Worm (Caenorhabditis elegans) whole organism, L3 larva: Measurements from ENCODE around the gene F13A2.2.
"Not testable (repeated sequence)": the region's sequence is repeated elsewhere in the genome, so short reads cannot be mapped to it uniquely, and the experiment has no call there.

ENCODE experiments used
- R02D3.7 ChIP-seq: fragments of 150-350 bp; optimal IDR thresholded peaks from 2 replicates; lab custom pipeline; 2014; ENCODE audit warnings: missing biosample characterization, missing genetic modification characterization
- ama-1 ChIP-seq: fragments of 150-350 bp; optimal IDR thresholded peaks from 2 replicates; lab custom pipeline; 2018
- ceh-16 ChIP-seq: sonication (generic microtip); optimal IDR thresholded peaks from 2 replicates; lab custom pipeline; 2017; ENCODE audit warnings: missing biosample characterization, missing genetic modification characterization
- ceh-28 ChIP-seq: fragments of 150-350 bp; optimal IDR thresholded peaks from 2 replicates; lab custom pipeline; 2014; ENCODE audit warnings: missing biosample characterization, missing genetic modification reagents, missing genetic modification characterization
- egl-27 ChIP-seq: sonication (generic microtip); optimal IDR thresholded peaks from 4 replicates; lab custom pipeline; 2017; ENCODE audit warnings: missing biosample characterization, missing genetic modification reagents, missing genetic modification characterization
- egl-5 ChIP-seq: fragments of 150-350 bp; optimal IDR thresholded peaks from 2 replicates; lab custom pipeline; 2017; ENCODE audit warnings: missing biosample characterization, missing genetic modification reagents, missing genetic modification characterization, inconsistent platforms
- elt-1 ChIP-seq: fragments of 150-350 bp; optimal IDR thresholded peaks from 2 replicates; lab custom pipeline; 2014; ENCODE audit warnings: missing biosample characterization, missing genetic modification characterization
- elt-2 ChIP-seq: sonication (generic microtip); optimal IDR thresholded peaks from 2 replicates; lab custom pipeline; 2016; ENCODE audit warnings: missing genetic modification reagents, mild to moderate bottlenecking, missing genetic modification characterization, missing compliant biosample characterization
- elt-3 ChIP-seq, 3 experiments: fragments of 150-350 bp in 1 of 3; sonication (generic microtip) in 2 of 3; optimal IDR thresholded peaks; 2 replicates in 2 of 3; 4 replicates in 1 of 3; lab custom pipeline; 2014 to 2017; ENCODE audit warnings: missing biosample characterization in 3 of 3, missing genetic modification characterization in 3 of 3
- eor-1 ChIP-seq, 2 experiments: fragments of 150-350 bp; optimal IDR thresholded peaks; 2 replicates each; lab custom pipeline; 2014 to 2018; ENCODE audit warnings: missing biosample characterization in 2 of 2, missing genetic modification characterization in 2 of 2
- fkh-10 ChIP-seq: sonication (generic microtip); optimal IDR thresholded peaks from 2 replicates; lab custom pipeline; 2017; ENCODE audit warnings: missing biosample characterization, missing genetic modification reagents, missing genetic modification characterization
- fkh-2 ChIP-seq: fragments of 150-350 bp; optimal IDR thresholded peaks from 2 replicates; lab custom pipeline; 2014; ENCODE audit warnings: missing biosample characterization, missing genetic modification reagents, missing genetic modification characterization
- fos-1 ChIP-seq: fragments of 150-350 bp; optimal IDR thresholded peaks from 2 replicates; lab custom pipeline; 2014; ENCODE audit warnings: missing biosample characterization, missing genetic modification characterization
- jun-1 ChIP-seq: fragments of 150-350 bp; optimal IDR thresholded peaks from 2 replicates; lab custom pipeline; 2014; ENCODE audit warnings: missing biosample characterization, missing genetic modification reagents, missing genetic modification characterization
- lin-15B ChIP-seq: fragments of 150-350 bp; optimal IDR thresholded peaks from 2 replicates; lab custom pipeline; 2014; ENCODE audit warnings: missing biosample characterization, missing genetic modification characterization
- lin-39 ChIP-seq: fragments of 150-350 bp; optimal IDR thresholded peaks from 2 replicates; lab custom pipeline; 2018; ENCODE audit warnings: missing biosample characterization, missing genetic modification reagents, missing genetic modification characterization
- lsy-12 ChIP-seq: sonication (generic microtip); optimal IDR thresholded peaks from 2 replicates; lab custom pipeline; 2016; ENCODE audit warnings: mild to moderate bottlenecking, missing genetic modification characterization, missing compliant biosample characterization
- mml-1 ChIP-seq: fragments of 150-350 bp; sonication (generic microtip); optimal IDR thresholded peaks from 3 replicates; lab custom pipeline; 2014; ENCODE audit warnings: missing biosample characterization, missing genetic modification characterization
- nfya-1 ChIP-seq: sonication (generic microtip); optimal IDR thresholded peaks from 2 replicates; lab custom pipeline; 2017; ENCODE audit warnings: missing genetic modification characterization, mild to moderate bottlenecking, missing compliant biosample characterization, antibody characterized with exemption, moderate library complexity; ENCODE audit not compliant: insufficient read depth
- nhr-25 ChIP-seq: sonication (generic microtip); optimal IDR thresholded peaks from 2 replicates; lab custom pipeline; 2017; ENCODE audit warnings: missing biosample characterization, missing genetic modification characterization
- nhr-28 ChIP-seq: fragments of 150-350 bp; optimal IDR thresholded peaks from 2 replicates; lab custom pipeline; 2014; ENCODE audit warnings: missing biosample characterization, missing genetic modification characterization
- nhr-43 ChIP-seq: sonication (generic microtip); optimal IDR thresholded peaks from 2 replicates; lab custom pipeline; 2016; ENCODE audit warnings: mild to moderate bottlenecking, missing genetic modification characterization, missing compliant biosample characterization; ENCODE audit not compliant: poor library complexity, severe bottlenecking
- pha-4 ChIP-seq: fragments of 150-350 bp; optimal IDR thresholded peaks from 2 replicates; lab custom pipeline; 2014; ENCODE audit warnings: missing biosample characterization, missing genetic modification reagents, missing genetic modification characterization
- pqm-1 ChIP-seq: fragments of 150-350 bp; optimal IDR thresholded peaks from 2 replicates; lab custom pipeline; 2017; ENCODE audit warnings: missing biosample characterization, missing genetic modification characterization, inconsistent platforms
- sea-2 ChIP-seq: fragments of 150-350 bp; sonication (generic microtip); optimal IDR thresholded peaks from 4 replicates; lab custom pipeline; 2014; ENCODE audit warnings: missing biosample characterization, missing genetic modification reagents, missing genetic modification characterization
- skn-1 ChIP-seq: fragments of 150-350 bp; optimal IDR thresholded peaks from 2 replicates; lab custom pipeline; 2014; ENCODE audit warnings: missing biosample characterization, missing genetic modification characterization
- snpc-4 ChIP-seq: fragments of 150-350 bp; optimal IDR thresholded peaks from 2 replicates; lab custom pipeline; 2014; ENCODE audit warnings: missing biosample characterization, missing genetic modification characterization
- tbx-2 ChIP-seq: sonication (generic microtip); optimal IDR thresholded peaks from 2 replicates; lab custom pipeline; 2016; ENCODE audit warnings: mild to moderate bottlenecking, missing genetic modification characterization, missing compliant biosample characterization
- unc-39 ChIP-seq: sonication (generic microtip); optimal IDR thresholded peaks from 4 replicates; lab custom pipeline; 2017; ENCODE audit warnings: missing biosample characterization, missing genetic modification characterization
- unc-62 ChIP-seq: fragments of 150-350 bp; sonication (generic microtip); optimal IDR thresholded peaks from 4 replicates; lab custom pipeline; 2014; ENCODE audit warnings: missing biosample characterization, missing genetic modification reagents, missing genetic modification characterization
- ztf-11 ChIP-seq: fragments of 150-350 bp; optimal IDR thresholded peaks from 2 replicates; lab custom pipeline; 2014; ENCODE audit warnings: missing biosample characterization, missing genetic modification characterization

Gene F13A2.2

ce11 chrV:4346325-4346724, 38.1 kb downstream of the F13A2.2 start, which contains the start of gene hpo-18:
Gene hpo-18 (minus strand): TSS chrV:4346425.
- no peak for TF ChIP-seq fos-1 (tag; lab: Kevin White, UChicago)
- TF ChIP-seq pha-4 = no peak
- no peak for TF ChIP-seq tbx-2 (tag; lab: Kevin White, UChicago)

ce11 chrV:4345714-4346113, 38.7 kb downstream of the F13A2.2 start, which contains the start of gene figl-1:
Gene figl-1 (minus strand): TSS chrV:4345999.
- TF ChIP-seq lsy-12 (tag; lab: Kevin White, UChicago) (no peak), nhr-43 (peak; percentile 19), fkh-2 (tag; lab: Kevin White, UChicago) (no peak), mml-1 (no peak)
- TF ChIP-seq, all 47 proteins: peak for 1

- no peak for TF ChIP-seq unc-62 (GFP tag; lab: Kevin White, UChicago)
- TF ChIP-seq nhr-25 = no peak
- TF ChIP-seq pha-4 = peak; percentile 27
- TF ChIP-seq ama-1 (lab: Kevin White, UChicago) = no peak
- TF ChIP-seq unc-39 (tag; lab: Kevin White, UChicago) = no peak
- TF ChIP-seq jun-1 (tag; lab: Kevin White, UChicago) = no peak
Measured at ce11 chrV:4341736-4342135, 42.6 kb downstream of the F13A2.2 start.

ce11 chrV:4341208-4341607, 43.2 kb downstream of the F13A2.2 start, which contains the start of gene glrx-3:
Gene glrx-3 (minus strand): TSS chrV:4341308.
- TF ChIP-seq snpc-4 (tag; lab: Kevin White, UChicago) = no peak
- TF ChIP-seq ceh-16 (tag; lab: Kevin White, UChicago) = no peak
- TF ChIP-seq nfya-1 (tag; lab: Kevin White, UChicago) = no peak
- no peak for TF ChIP-seq lsy-12 (tag; lab: Kevin White, UChicago)
- TF ChIP-seq elt-3 (tag; optimal IDR thresholded peaks at IDR 0.05; lab: Kevin White, UChicago) = no peak
- TF ChIP-seq R02D3.7 = no peak
- no peak for TF ChIP-seq eor-1 (tag; optimal IDR thresholded peaks at IDR 0.05; lab: Kevin White, UChicago)
- no peak for TF ChIP-seq jun-1 (tag; lab: Kevin White, UChicago)
- no peak for TF ChIP-seq fkh-10 (GFP tag; lab: Kevin White, UChicago)
- TF ChIP-seq elt-2 = no peak

ce11 chrV:4339479-4339878, 44.9 kb downstream of the F13A2.2 start:
- TF ChIP-seq egl-5 (tag; lab: Kevin White, UChicago) = no peak
- no peak for TF ChIP-seq lin-39
- no peak for TF ChIP-seq eor-1 (tag; optimal IDR thresholded peaks at IDR 0.05; lab: Kevin White, UChicago)
- TF ChIP-seq ceh-28 (tag; lab: Kevin White, UChicago) = no peak
- TF ChIP-seq jun-1 (tag; lab: Kevin White, UChicago) = no peak
- TF ChIP-seq lsy-12 (tag; lab: Kevin White, UChicago) = no peak
- TF ChIP-seq snpc-4 (tag; lab: Kevin White, UChicago) = no peak
- TF ChIP-seq pqm-1 = no peak
- TF ChIP-seq pha-4 = no peak
- TF ChIP-seq ztf-11 = no peak
- no peak for TF ChIP-seq elt-1
- no peak for TF ChIP-seq nhr-28 (tag; lab: Kevin White, UChicago)
- TF ChIP-seq egl-27 = no peak
- no peak for TF ChIP-seq R02D3.7

ce11 chrV:4336462-4336861, 47.9 kb downstream of the F13A2.2 start, which contains the start of gene irld-1:
Gene irld-1 (plus strand): TSS chrV:4336762.
- TF ChIP-seq lin-15B (tag; lab: Kevin White, UChicago); sea-2 (GFP tag; lab: Kevin White, UChicago); skn-1 (tag; lab: Kevin White, UChicago): not testable (repeated sequence)
